1 worm cellular context compared by ENCODE assay signal in the genomic region with DNA sequence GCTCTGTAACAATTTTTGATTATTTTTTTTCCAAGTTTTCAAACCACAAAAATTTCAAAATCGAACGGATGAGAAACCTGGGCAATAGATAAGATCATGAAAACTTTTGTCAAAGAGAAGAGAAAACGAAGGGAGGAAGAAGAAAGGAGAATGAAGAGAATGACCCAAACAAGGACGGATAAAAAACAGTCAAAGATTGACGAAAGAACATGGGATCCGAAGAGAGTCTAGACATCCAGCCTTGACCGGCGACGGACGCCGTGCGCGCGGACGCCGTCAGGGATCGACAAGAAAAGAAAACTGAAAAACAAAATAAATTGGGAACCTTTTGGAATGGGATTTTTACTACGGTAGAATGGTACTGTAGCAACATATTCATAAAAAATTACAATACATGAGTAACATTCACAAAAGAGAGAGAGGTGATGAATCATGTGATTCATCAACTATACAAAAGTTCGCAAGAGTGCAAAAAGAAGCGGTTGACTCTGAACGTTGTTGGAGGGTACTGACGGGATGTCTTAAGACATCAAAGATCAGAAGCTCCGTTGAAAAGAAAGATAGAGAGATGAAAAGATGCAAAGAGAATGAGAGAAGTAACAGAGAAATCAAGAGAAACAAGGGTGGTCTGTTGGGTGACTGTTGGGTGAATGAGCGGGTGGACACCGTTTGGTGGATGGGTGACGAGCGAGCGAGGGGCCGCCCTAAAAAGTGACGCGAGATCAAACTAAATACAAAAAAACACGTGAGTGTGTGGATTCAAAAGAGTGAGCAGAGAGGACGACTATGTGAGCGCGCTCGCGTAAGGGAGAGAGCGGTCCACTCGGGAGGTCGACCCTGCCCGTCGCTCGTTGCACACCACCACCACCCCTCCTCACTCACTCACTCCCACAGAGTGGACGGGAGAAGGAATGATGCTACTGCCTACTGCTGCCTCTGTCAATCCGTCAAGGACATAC.
TF ChIP-seq lines count a peak whose summit lies in the region.

TSS of gene sup-26 (minus strand) at position 10 of the 959 bp plus-strand sequence.

TF ChIP-seq in whole organism, L1 larva, 84 proteins besides CTCF, POLR2A, EP300 and RAD21 (continued from another document):
- TF ChIP-seq snu-23 (GFP tag; optimal IDR thresholded peaks at IDR 0.05; lab: Kevin White, UChicago) (peak; percentile 43), jun-1 (tag; optimal IDR thresholded peaks at IDR 0.05; lab: Kevin White, UChicago) (no peak), ceh-63 (GFP tag; optimal IDR thresholded peaks at IDR 0.05; lab: Kevin White, UChicago) (no peak), nhr-85 (tag; lab: Kevin White, UChicago) (peak; percentile 90), nhr-237 (tag; optimal IDR thresholded peaks at IDR 0.05; lab: Kevin White, UChicago) (no peak), ceh-90 (tag; optimal IDR thresholded peaks at IDR 0.05; lab: Kevin White, UChicago) (no peak), elt-3 (tag; optimal IDR thresholded peaks at IDR 0.05; lab: Kevin White, UChicago) (peak in 1 of 6 experiments; percentile 29), alr-1 (tag; optimal IDR thresholded peaks at IDR 0.05; lab: Kevin White, UChicago; ENCODE audit: borderline replicate concordance) (no peak), pax-3 (tag; optimal IDR thresholded peaks at IDR 0.05; lab: Kevin White, UChicago) (no peak), tbx-2 (tag; optimal IDR thresholded peaks at IDR 0.05; lab: Kevin White, UChicago) (peak; percentile 40), ztf-11 (tag; optimal IDR thresholded peaks at IDR 0.05; lab: Kevin White, UChicago) (peak in 1 of 2 experiments; percentile 62), lin-14 (GFP tag; optimal IDR thresholded peaks at IDR 0.05; lab: Kevin White, UChicago) (peak; percentile 70), dpl-1 (GFP tag; optimal IDR thresholded peaks at IDR 0.05; lab: Kevin White, UChicago) (no peak), zag-1 (tag; optimal IDR thresholded peaks at IDR 0.05; lab: Kevin White, UChicago) (no peak), ceh-88 (GFP tag; IDR thresholded peaks at IDR 0.05; lab: Robert Waterston, UW) (no peak; the same call in 1 of the 2 replicates), rnt-1 (tag; optimal IDR thresholded peaks at IDR 0.05; lab: Kevin White, UChicago) (peak; percentile 41), F16B12.6 (tag; optimal IDR thresholded peaks at IDR 0.05; lab: Kevin White, UChicago) (no peak), mab-9 (GFP tag; IDR thresholded peaks at IDR 0.05; lab: Robert Waterston, UW) (no peak), skn-1 (tag; optimal IDR thresholded peaks at IDR 0.05; lab: Kevin White, UChicago) (no peak), pqm-1 (tag; optimal IDR thresholded peaks at IDR 0.05; lab: Kevin White, UChicago) (no peak), fkh-8 (tag; optimal IDR thresholded peaks at IDR 0.05; lab: Kevin White, UChicago) (no peak), unc-98 (GFP tag; IDR thresholded peaks at IDR 0.05; lab: Robert Waterston, UW) (no peak), lin-13 (GFP tag; optimal IDR thresholded peaks at IDR 0.05; lab: Kevin White, UChicago) (peak; percentile 23), swsn-7 (tag; optimal IDR thresholded peaks at IDR 0.05; lab: Kevin White, UChicago) (peak; percentile 49), sup-37 (GFP tag; optimal IDR thresholded peaks at IDR 0.05; lab: Kevin White, UChicago) (peak; percentile 19), sptf-1 (tag; optimal IDR thresholded peaks at IDR 0.05; lab: Kevin White, UChicago) (no peak), isw-1 (GFP tag; IDR thresholded peaks at IDR 0.05; lab: Robert Waterston, UW) (no peak), nhr-90 (tag; optimal IDR thresholded peaks at IDR 0.05; lab: Kevin White, UChicago; ENCODE audit: poor library complexity) (no peak), lin-35 (GFP tag; optimal IDR thresholded peaks at IDR 0.05; lab: Kevin White, UChicago) (peak in 1 of 2 experiments; percentile 45)
